Worm (Caenorhabditis elegans): Measurements from ENCODE around the gene fil-2.
A peak's percentile ranks its signal among the peaks of the same experiment; 100 is the strongest.

Gene fil-2

ce11 chrV:6229457-6229949, 49.3 kb upstream of the fil-2 start (continued):
- TF ChIP-seq zfh-2 (GFP tag; conservative IDR thresholded peaks at IDR 0.05) (peak; percentile 63), pbrm-1 (GFP tag; IDR thresholded peaks at IDR 0.05) (peak; percentile 21; the same call in 1 of the 2 replicates), lsy-27 (tag; optimal IDR thresholded peaks at IDR 0.05; ENCODE audit: borderline replicate concordance, insufficient read depth) (peak; percentile 38), nhr-90 (tag; optimal IDR thresholded peaks at IDR 0.05) (peak; percentile 66), tbp1 (GFP tag; optimal IDR thresholded peaks at IDR 0.05) (peak; percentile 39), zim-3 (tag; optimal IDR thresholded peaks at IDR 0.05) (no peak), ama-1 (optimal IDR thresholded peaks at IDR 0.05) (no peak), ama-1 (GFP tag; optimal IDR thresholded peaks at IDR 0.05) (no peak), F57C9.4 (tag; optimal IDR thresholded peaks at IDR 0.05) (no peak), Y53G8AR.9 (GFP tag; conservative IDR thresholded peaks at IDR 0.05) (no peak), nhr-80 (tag; optimal IDR thresholded peaks at IDR 0.05) (peak; percentile 98), B0336.3 (GFP tag; IDR thresholded peaks at IDR 0.05) (peak; percentile 62; the same call in 1 of the 2 replicates), rpc-1 (optimal IDR thresholded peaks at IDR 0.05) (no peak), rpc-1 (tag; optimal IDR thresholded peaks at IDR 0.05) (no peak), lir-1 (GFP tag; conservative IDR thresholded peaks at IDR 0.05) (0 out of 2 replicates have a peak, but pooled peaks have one; percentile 32), atf-7 (tag; optimal IDR thresholded peaks at IDR 0.05) (peak; percentile 87), C06A6.2 (GFP tag; conservative IDR thresholded peaks at IDR 0.05) (no peak), lin-40 (tag; optimal IDR thresholded peaks at IDR 0.05) (peak; percentile 80), nhr-179 (tag; optimal IDR thresholded peaks at IDR 0.05) (no peak)

- TF ChIP-seq nfyb-1 (GFP tag; IDR thresholded peaks at IDR 0.05) (no peak), hmg-1.2 (GFP tag; IDR thresholded peaks at IDR 0.05) (no peak), cebp-1 (GFP tag; IDR thresholded peaks at IDR 0.05) (no peak), cebp-1 (tag; optimal IDR thresholded peaks at IDR 0.05) (peak; percentile 21), mes-4 (tag; optimal IDR thresholded peaks at IDR 0.05) (no peak), K12H6.12 (tag; optimal IDR thresholded peaks at IDR 0.05) (peak; percentile 27), nhr-120 (GFP tag; IDR thresholded peaks at IDR 0.05) (no peak), T07F8.4 (tag; optimal IDR thresholded peaks at IDR 0.05) (no peak), rpc-1 (optimal IDR thresholded peaks at IDR 0.05) (no peak), rpc-1 (tag; optimal IDR thresholded peaks at IDR 0.05) (no peak), ceh-79 (tag; optimal IDR thresholded peaks at IDR 0.05) (no peak), madf-10 (tag; optimal IDR thresholded peaks at IDR 0.05) (peak; percentile 92), ets-4 (GFP tag; optimal IDR thresholded peaks at IDR 0.05) (peak; percentile 55), zfh-2 (GFP tag; conservative IDR thresholded peaks at IDR 0.05) (0 out of 2 replicates have a peak, but pooled peaks have one; percentile 22), B0336.3 (GFP tag; IDR thresholded peaks at IDR 0.05) (0 out of 2 replicates have a peak, but pooled peaks have one; percentile 26), F55B11.4 (tag; optimal IDR thresholded peaks at IDR 0.05; ENCODE audit: borderline replicate concordance, insufficient read depth) (no peak), B0261.1 (tag; optimal IDR thresholded peaks at IDR 0.05) (no peak), mcd-1 (GFP tag; IDR thresholded peaks at IDR 0.05) (no peak), nhr-80 (tag; optimal IDR thresholded peaks at IDR 0.05) (peak; percentile 89), dox-1 (GFP tag; IDR thresholded peaks at IDR 0.05) (peak; percentile 40; the same call in 1 of the 2 replicates), athp-1 (tag; optimal IDR thresholded peaks at IDR 0.05) (no peak), rcor-1 (GFP tag; IDR thresholded peaks at IDR 0.05) (no peak), ceh-100 (GFP tag; IDR thresholded peaks at IDR 0.05) (no peak), F39B2.1 (GFP tag; IDR thresholded peaks at IDR 0.05) (no peak), D2030.7 (GFP tag; IDR thresholded peaks at IDR 0.05) (no peak), mel-28 (tag; optimal IDR thresholded peaks at IDR 0.05; ENCODE audit: borderline replicate concordance) (no peak), tlf-1 (GFP tag; optimal IDR thresholded peaks at IDR 0.05) (peak; percentile 19), nhr-90 (tag; optimal IDR thresholded peaks at IDR 0.05) (no peak), attf-5 (GFP tag; optimal IDR thresholded peaks at IDR 0.05) (peak; percentile 16)
Measured at ce11 chrV:6230629-6231229, 48.1 kb upstream of the fil-2 start.
